Fruit fly (Drosophila melanogaster): ENCODE measurements around the gene agt.
A peak's percentile ranks its signal among the peaks of the same experiment; 100 is the strongest.

The agt gene

dm6 chr3R:6657278-6658246 is 2.3 kb downstream of the agt start, which contains the start of the genes CG1307 and twr (continued):
- TF ChIP-seq Max (GFP tag; optimal IDR thresholded peaks at IDR 0.05) (peak; percentile 22), gce (GFP tag; IDR thresholded peaks at IDR 0.05) (no peak), btn (GFP tag; optimal IDR thresholded peaks at IDR 0.05) (no peak), cad (GFP tag; optimal IDR thresholded peaks at IDR 0.05) (no peak), gem (tag; optimal IDR thresholded peaks at IDR 0.05) (no peak), bbx (GFP tag; IDR thresholded peaks at IDR 0.05; ENCODE audit: partially characterized antibody) (0 out of 2 replicates have a peak, but pooled peaks have one; percentile 9), CG2202 (tag; optimal IDR thresholded peaks at IDR 0.05) (no peak), CG17359 (tag; optimal IDR thresholded peaks at IDR 0.05) (no peak), wdn (GFP tag; IDR thresholded peaks at IDR 0.05) (0 out of 2 replicates have a peak, but pooled peaks have one; percentile 6), mam (GFP tag; optimal IDR thresholded peaks at IDR 0.05) (no peak), CG6765 (GFP tag; optimal IDR thresholded peaks at IDR 0.05) (no peak), ewg (GFP tag; optimal IDR thresholded peaks at IDR 0.05) (no peak), CG7963 (GFP tag; IDR thresholded peaks at IDR 0.05; ENCODE audit: partially characterized antibody) (no peak), pan (optimal IDR thresholded peaks at IDR 0.05) (no peak), pan (GFP tag; optimal IDR thresholded peaks at IDR 0.05 in 1 of 2, IDR thresholded peaks at IDR 0.05 in 1 of 2) (no peak), CG4424 (GFP tag; optimal IDR thresholded peaks at IDR 0.05) (no peak), maf-S (GFP tag; optimal IDR thresholded peaks at IDR 0.05) (no peak), CG12236 (GFP tag; optimal IDR thresholded peaks at IDR 0.05) (no peak), CG10654 (GFP tag; optimal IDR thresholded peaks at IDR 0.05) (no peak), CG17361 (GFP tag; IDR thresholded peaks at IDR 0.05) (no peak), chm (GFP tag; IDR thresholded peaks at IDR 0.05) (no peak), ERR (GFP tag; optimal IDR thresholded peaks at IDR 0.05) (no peak), CG11560 (tag; IDR thresholded peaks at IDR 0.05) (no peak), H2.0 (GFP tag; IDR thresholded peaks at IDR 0.05) (0 out of 2 replicates have a peak, but pooled peaks have one; percentile 12), tna (GFP tag; IDR thresholded peaks at IDR 0.05; ENCODE audit: partially characterized antibody) (no peak), lov (optimal IDR thresholded peaks at IDR 0.05) (no peak), lov (GFP tag; IDR thresholded peaks at IDR 0.05) (no peak), CG6272 (GFP tag; IDR thresholded peaks at IDR 0.05) (no peak), HHEX (GFP tag; optimal IDR thresholded peaks at IDR 0.05) (peak; percentile 10), CG11085 (GFP tag; IDR thresholded peaks at IDR 0.05) (no peak), CG12104 (GFP tag; optimal IDR thresholded peaks at IDR 0.05) (no peak), Aef1 (GFP tag; IDR thresholded peaks at IDR 0.05) (peak; percentile 24; the same call in 1 of the 3 replicates), CG2120 (GFP tag; optimal IDR thresholded peaks at IDR 0.05) (peak; percentile 7), CG32767 (GFP tag; IDR thresholded peaks at IDR 0.05) (no peak), dan (GFP tag; IDR thresholded peaks at IDR 0.05) (no peak), CG2678 (tag; optimal IDR thresholded peaks at IDR 0.05) (no peak), chif (GFP tag; optimal IDR thresholded peaks at IDR 0.05) (no peak), Adf1 (GFP tag; IDR thresholded peaks at IDR 0.05) (no peak), gcm (GFP tag; optimal IDR thresholded peaks at IDR 0.05) (no peak), CG14441 (GFP tag; IDR thresholded peaks at IDR 0.05) (peak; percentile 31; the same call in 1 of the 2 replicates), Nf-YA (GFP tag; IDR thresholded peaks at IDR 0.05) (no peak), crp (GFP tag; optimal IDR thresholded peaks at IDR 0.05) (peak in 1 of 2 experiments; percentile 52), E2f1 (GFP tag; IDR thresholded peaks at IDR 0.05) (0 out of 2 replicates have a peak, but pooled peaks have one; percentile 15), MESR4 (GFP tag; optimal IDR thresholded peaks at IDR 0.05) (peak; percentile 85), Ravus (GFP tag; IDR thresholded peaks at IDR 0.05) (no peak; the same call in 1 of the 2 replicates), CG5953 (GFP tag; IDR thresholded peaks at IDR 0.05) (no peak), fd96Cb (tag; optimal IDR thresholded peaks at IDR 0.05) (peak; percentile 20), C15 (GFP tag; IDR thresholded peaks at IDR 0.05) (no peak), crol (GFP tag; IDR thresholded peaks at IDR 0.05) (no peak), dimm (GFP tag; IDR thresholded peaks at IDR 0.05) (no peak)

All from whole organism, embryonic.